Fruit fly (Drosophila melanogaster) whole organism, adult: ENCODE measurements around the gene Act87E.

Source experiments
- CG11617 ChIP-seq: fragments of 200-800 bp; sonication (Bioruptor generic); optimal IDR thresholded peaks from 2 replicates; lab custom pipeline; 2017; ENCODE audit warnings: mild to moderate bottlenecking, missing biosample characterization, missing genetic modification reagents, missing genetic modification characterization
- CG12768 ChIP-seq: fragments of 200-800 bp; sonication (Bioruptor generic); optimal IDR thresholded peaks from 2 replicates; lab custom pipeline; 2017; ENCODE audit warnings: missing biosample characterization, missing genetic modification characterization, mild to moderate bottlenecking, moderate library complexity, missing genetic modification reagents
- CG14711 ChIP-seq: fragments of 200-800 bp; sonication (Bioruptor generic); optimal IDR thresholded peaks from 2 replicates; lab custom pipeline; 2018; ENCODE audit warnings: missing biosample characterization, mild to moderate bottlenecking, missing genetic modification characterization, moderate library complexity
- CG1620 ChIP-seq: fragments of 200-800 bp; sonication (Bioruptor generic); optimal IDR thresholded peaks from 2 replicates; lab custom pipeline; 2016; ENCODE audit warnings: missing biosample characterization, missing genetic modification characterization
- CG33017 ChIP-seq: fragments of 200-800 bp; sonication (Bioruptor generic); optimal IDR thresholded peaks from 2 replicates; lab custom pipeline; 2018; ENCODE audit warnings: missing biosample characterization, mild to moderate bottlenecking, missing genetic modification characterization, moderate library complexity
- CG5204 ChIP-seq: fragments of 200-800 bp; sonication (Bioruptor generic); optimal IDR thresholded peaks from 2 replicates; lab custom pipeline; 2016; ENCODE audit warnings: missing biosample characterization, missing genetic modification characterization
- CG7045 ChIP-seq: fragments of 200-800 bp; sonication (Bioruptor generic); optimal IDR thresholded peaks from 2 replicates; lab custom pipeline; 2017; ENCODE audit warnings: missing biosample characterization, mild to moderate bottlenecking, missing genetic modification characterization
- CG7101 ChIP-seq: fragments of 200-800 bp; sonication (Bioruptor generic); optimal IDR thresholded peaks from 2 replicates; lab custom pipeline; 2018; ENCODE audit warnings: missing biosample characterization, mild to moderate bottlenecking, missing genetic modification characterization, moderate library complexity
- Clk ChIP-seq: fragments of 200-800 bp; sonication (Bioruptor generic); optimal IDR thresholded peaks from 2 replicates; lab custom pipeline; 2017; ENCODE audit warnings: missing biosample characterization, missing genetic modification characterization
- Crg-1 ChIP-seq: fragments of 200-800 bp; sonication (Bioruptor generic); optimal IDR thresholded peaks from 2 replicates; lab custom pipeline; 2016; ENCODE audit warnings: missing biosample characterization, missing genetic modification characterization
- Hr96 ChIP-seq: fragments of 200-800 bp; sonication (Bioruptor generic); optimal IDR thresholded peaks from 2 replicates; lab custom pipeline; 2016; ENCODE audit warnings: missing biosample characterization, missing genetic modification characterization
- Mnt ChIP-seq: fragments of 200-800 bp; sonication (Bioruptor generic); optimal IDR thresholded peaks from 2 replicates; lab custom pipeline; 2016; ENCODE audit warnings: missing biosample characterization, mild to moderate bottlenecking, missing genetic modification characterization
- bab1 ChIP-seq: fragments of 200-800 bp; sonication (Bioruptor generic); optimal IDR thresholded peaks from 3 replicates; lab custom pipeline; 2019; ENCODE audit warnings: missing biosample characterization, mild to moderate bottlenecking, missing genetic modification characterization, moderate library complexity
- cic ChIP-seq: fragments of 200-800 bp; sonication (Bioruptor generic); optimal IDR thresholded peaks from 2 replicates; lab custom pipeline; 2017; ENCODE audit warnings: missing biosample characterization, mild to moderate bottlenecking, missing genetic modification characterization, moderate library complexity
- cnc ChIP-seq, 2 experiments: fragments of >200 bp; optimal IDR thresholded peaks; 2 replicates each; lab custom pipeline; 2017
- kay ChIP-seq: fragments of 200-800 bp; sonication (Bioruptor generic); peaks from one replicate; lab custom pipeline; 2016; ENCODE audit warnings: missing biosample characterization, missing genetic modification characterization, borderline replicate concordance
- ovo ChIP-seq: fragments of 200-800 bp; sonication (Bioruptor generic); optimal IDR thresholded peaks from 2 replicates; lab custom pipeline; 2016; ENCODE audit warnings: missing biosample characterization, missing genetic modification characterization
- pad ChIP-seq: fragments of 200-800 bp; sonication (Bioruptor generic); optimal IDR thresholded peaks from 3 replicates; lab custom pipeline; 2017; ENCODE audit warnings: missing biosample characterization, missing genetic modification characterization, mild to moderate bottlenecking, moderate library complexity, missing genetic modification reagents
- tj ChIP-seq: fragments of 200-800 bp; sonication (Bioruptor generic); optimal IDR thresholded peaks from 3 replicates; lab custom pipeline; 2017; ENCODE audit warnings: missing biosample characterization, mild to moderate bottlenecking, missing genetic modification characterization, moderate library complexity
- toe ChIP-seq: fragments of 200-800 bp; sonication (Bioruptor generic); optimal IDR thresholded peaks from 2 replicates; lab custom pipeline; 2016; ENCODE audit warnings: missing biosample characterization, missing genetic modification characterization

Gene Act87E

DNA sequence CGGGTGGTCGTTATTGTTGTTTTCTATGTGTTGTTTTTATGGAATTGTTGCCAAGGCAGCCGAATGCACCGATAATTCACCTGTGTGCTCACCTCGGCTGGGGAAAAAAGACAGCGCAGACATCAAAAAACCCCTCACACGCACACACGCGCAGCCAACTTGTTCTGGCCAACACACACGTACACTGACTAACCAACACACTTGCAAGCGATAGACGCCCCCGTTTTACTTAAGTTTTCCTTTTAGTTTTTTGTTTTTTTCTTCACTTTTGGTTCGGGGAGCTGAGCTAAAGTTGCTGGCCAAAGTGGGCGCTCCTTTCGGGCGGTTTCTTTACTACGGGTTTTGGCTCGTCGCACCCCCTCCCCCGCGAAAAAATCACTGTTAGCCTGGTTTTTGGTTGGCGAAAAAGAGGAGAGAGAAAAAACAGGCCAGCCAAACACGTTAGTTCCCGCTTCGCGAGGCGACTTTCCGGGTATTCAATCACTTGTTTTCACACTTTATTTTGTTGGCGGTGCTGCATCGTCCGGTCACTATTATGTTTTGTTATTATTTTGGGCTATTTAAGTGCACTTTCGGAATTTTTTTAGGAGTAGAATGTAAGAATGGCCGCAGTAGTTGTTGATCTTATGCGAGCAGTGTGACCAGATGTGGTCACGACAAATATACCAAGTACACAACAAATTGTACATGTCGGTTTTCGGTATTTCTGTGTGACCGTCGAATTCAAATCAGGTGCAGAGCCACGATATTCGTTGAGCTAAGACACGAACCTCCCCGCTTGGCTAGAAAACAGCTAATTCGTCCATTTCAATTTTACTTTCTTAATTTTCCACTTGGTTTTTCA is 8.8 kb downstream of the Act87E start, which contains the start of gene yrt:
Gene yrt (minus strand): TSS at position 660 of the 844 bp plus-strand sequence.
- TF ChIP-seq cnc (optimal IDR thresholded peaks at IDR 0.05; lab: Kevin White, UChicago): no peak
- TF ChIP-seq Clk (GFP tag; lab: Kevin White, UChicago): no peak
- no peak for TF ChIP-seq ovo (GFP tag; lab: Kevin White, UChicago)
- TF ChIP-seq CG1620 (GFP tag; lab: Kevin White, UChicago): no peak
- no peak for TF ChIP-seq CG7045 (GFP tag; lab: Kevin White, UChicago)
- peak; percentile 90 for TF ChIP-seq pad (GFP tag; lab: Kevin White, UChicago)
- peak; percentile 41 for TF ChIP-seq bab1

DNA sequence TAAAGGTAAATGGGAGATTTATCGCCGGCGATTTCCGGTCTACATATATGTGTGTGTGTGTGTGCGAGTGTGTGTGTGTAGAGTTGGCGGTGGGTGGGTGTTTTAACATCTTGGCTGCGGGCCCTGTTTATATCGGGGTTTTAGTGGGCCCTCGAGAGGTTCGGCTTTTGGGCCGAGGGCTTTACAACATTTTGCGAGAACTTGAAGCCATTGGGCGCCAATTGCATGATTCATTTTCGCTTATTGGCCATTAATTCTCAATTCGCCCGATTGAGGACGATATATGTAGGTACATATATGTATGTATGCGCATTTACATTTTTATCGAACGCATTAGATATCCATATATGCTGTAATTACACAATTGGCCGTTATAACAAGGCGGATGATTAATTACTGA is 10.1 kb downstream of the Act87E start:
- no peak for TF ChIP-seq Hr96 (GFP tag; lab: Kevin White, UChicago)
- no peak for TF ChIP-seq CG7101 (tag; lab: Kevin White, UChicago)
- no peak for TF ChIP-seq CG11617 (GFP tag; lab: Kevin White, UChicago)
- no peak for TF ChIP-seq cnc (optimal IDR thresholded peaks at IDR 0.05; lab: Kevin White, UChicago)
- TF ChIP-seq CG5204: no peak
- TF ChIP-seq bab1: no peak
- TF ChIP-seq CG33017 (tag; lab: Kevin White, UChicago): no peak
- TF ChIP-seq CG14711 (tag; lab: Kevin White, UChicago): no peak
- TF ChIP-seq Clk (GFP tag; lab: Kevin White, UChicago): no peak
- TF ChIP-seq kay (GFP tag; lab: Kevin White, UChicago): no peak
- no peak for TF ChIP-seq toe (GFP tag; lab: Kevin White, UChicago)
- TF ChIP-seq CG1620 (GFP tag; lab: Kevin White, UChicago): no peak
- no peak for TF ChIP-seq ovo (GFP tag; lab: Kevin White, UChicago)
- no peak for TF ChIP-seq Crg-1 (GFP tag; lab: Kevin White, UChicago)
- no peak for TF ChIP-seq cic (GFP tag; lab: Kevin White, UChicago)

DNA sequence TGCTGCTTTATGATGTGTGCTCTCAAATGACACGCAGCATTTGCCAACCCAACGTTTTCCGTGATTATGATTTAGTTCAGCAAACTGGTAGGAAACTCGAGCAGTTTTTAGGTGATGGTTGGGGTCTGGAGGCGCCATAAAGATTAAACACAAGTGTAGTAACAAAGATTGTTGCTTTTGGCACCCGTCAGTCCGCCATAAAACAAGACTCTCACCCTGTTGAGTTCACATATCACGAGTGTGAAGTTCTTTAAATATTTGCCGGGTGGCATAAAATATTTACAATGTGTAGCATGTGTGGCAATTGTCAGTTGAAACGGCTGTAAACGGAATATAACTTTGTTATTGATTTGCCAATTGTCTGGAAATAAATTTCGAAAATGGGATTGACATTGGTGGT is 15.9 kb downstream of the Act87E start:
- no peak for TF ChIP-seq cic (GFP tag; lab: Kevin White, UChicago)

DNA sequence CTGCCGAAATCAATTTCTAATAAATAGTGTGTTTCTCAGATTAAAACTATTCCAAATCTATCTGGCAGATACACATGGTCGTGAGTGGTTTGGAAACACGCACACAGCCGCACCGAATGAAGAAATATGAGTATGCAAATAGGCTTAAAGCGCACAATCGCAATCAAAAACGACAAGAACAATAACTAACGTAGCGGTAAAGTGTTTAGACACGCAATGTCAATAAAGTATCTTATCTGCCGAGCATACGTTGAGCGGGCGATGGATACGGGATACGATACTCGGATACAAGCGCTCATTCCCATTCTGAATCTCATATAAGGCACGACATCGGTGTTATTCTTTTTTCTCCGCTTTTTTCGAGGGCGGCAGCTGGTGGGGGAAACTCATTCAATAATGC is 20.3 kb downstream of the Act87E start:
- TF ChIP-seq CG7045 (GFP tag; lab: Kevin White, UChicago) (no peak), toe (GFP tag; lab: Kevin White, UChicago) (no peak), Clk (GFP tag; lab: Kevin White, UChicago) (no peak), cic (GFP tag; lab: Kevin White, UChicago) (no peak), CG33017 (tag; lab: Kevin White, UChicago) (no peak), CG14711 (tag; lab: Kevin White, UChicago) (no peak)

DNA sequence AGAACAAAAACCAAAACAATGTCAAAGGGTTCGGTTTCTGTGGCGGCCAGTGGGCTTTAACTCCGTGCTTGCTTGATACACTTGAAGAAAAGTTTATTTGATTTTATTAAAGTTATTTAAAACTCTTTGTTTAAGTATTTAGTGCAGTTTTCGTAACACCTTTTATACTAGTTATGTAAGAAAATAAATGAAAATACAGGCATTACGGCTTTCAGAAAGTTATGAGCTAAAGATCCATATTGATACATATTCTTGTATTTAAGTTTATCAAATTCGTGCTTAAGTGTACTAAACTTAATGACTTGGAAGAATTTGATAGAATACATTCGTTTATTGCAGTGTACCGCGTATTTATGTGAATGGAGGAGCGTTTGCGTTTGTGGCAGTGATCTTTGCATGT is 20.7 kb downstream of the Act87E start:
- TF ChIP-seq CG1620 (GFP tag; lab: Kevin White, UChicago): no peak
- TF ChIP-seq kay (GFP tag; lab: Kevin White, UChicago): no peak
- TF ChIP-seq cic (GFP tag; lab: Kevin White, UChicago): no peak
- TF ChIP-seq CG11617 (GFP tag; lab: Kevin White, UChicago): no peak
- TF ChIP-seq CG12768 (GFP tag; lab: Kevin White, UChicago): no peak
- TF ChIP-seq CG7045 (GFP tag; lab: Kevin White, UChicago): no peak
- TF ChIP-seq Mnt (GFP tag; lab: Kevin White, UChicago): no peak
- no peak for TF ChIP-seq CG14711 (tag; lab: Kevin White, UChicago)
- no peak for TF ChIP-seq toe (GFP tag; lab: Kevin White, UChicago)
- no peak for TF ChIP-seq pad (GFP tag; lab: Kevin White, UChicago)
- TF ChIP-seq Hr96 (GFP tag; lab: Kevin White, UChicago): no peak
- no peak for TF ChIP-seq CG5204

DNA sequence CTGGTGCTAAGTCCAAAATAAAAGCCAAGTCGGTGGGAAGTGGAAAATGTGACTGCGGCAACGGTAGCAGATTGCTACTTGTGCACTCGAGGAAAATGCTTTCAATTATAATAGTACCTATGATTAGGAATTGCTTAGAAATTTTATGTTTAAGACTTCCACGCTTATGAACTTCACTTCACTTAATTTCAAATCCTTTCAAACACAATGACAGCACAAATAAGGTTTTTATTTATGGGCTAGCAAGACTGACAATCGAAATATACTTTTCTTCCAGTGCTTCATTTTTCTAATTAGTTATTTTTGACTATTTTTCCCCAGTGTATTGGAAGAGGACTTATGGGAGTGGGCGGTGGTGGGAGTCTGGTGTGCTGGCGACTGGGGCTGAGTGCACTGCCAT is 22.6 kb downstream of the Act87E start:
- TF ChIP-seq tj (GFP tag; lab: Kevin White, UChicago) (no peak), CG7045 (GFP tag; lab: Kevin White, UChicago) (no peak), CG12768 (GFP tag; lab: Kevin White, UChicago) (no peak), CG33017 (tag; lab: Kevin White, UChicago) (no peak), kay (GFP tag; lab: Kevin White, UChicago) (no peak), cic (GFP tag; lab: Kevin White, UChicago) (no peak), CG7101 (tag; lab: Kevin White, UChicago) (no peak), Crg-1 (GFP tag; lab: Kevin White, UChicago) (no peak), Clk (GFP tag; lab: Kevin White, UChicago) (no peak), CG5204 (no peak)

DNA sequence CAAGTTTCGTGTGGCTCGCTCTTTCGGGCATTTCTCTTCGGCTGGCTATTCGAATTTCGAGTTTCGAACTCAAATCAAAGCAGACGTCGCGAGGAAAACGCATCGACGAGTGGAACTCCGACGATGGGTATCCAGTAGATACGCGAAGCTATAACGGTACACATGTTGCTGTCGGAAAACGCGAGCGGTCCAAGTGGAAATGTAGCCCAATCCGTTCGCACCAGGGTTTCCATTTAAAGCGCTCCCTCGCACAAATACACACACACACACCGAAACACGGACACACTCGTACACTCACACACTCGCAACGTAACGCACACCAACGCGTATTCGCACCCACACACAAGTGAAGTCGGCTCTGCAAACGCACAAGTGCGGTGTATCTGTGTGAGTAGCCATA is 24.6 kb downstream of the Act87E start, which contains the start of gene side-IV:
Gene side-IV (plus strand): TSS at position 253 of the 400 bp plus-strand sequence.
- TF ChIP-seq CG7101 (tag; lab: Kevin White, UChicago) (no peak), CG1620 (GFP tag; lab: Kevin White, UChicago) (no peak), CG11617 (GFP tag; lab: Kevin White, UChicago) (no peak), CG5204 (no peak), Crg-1 (GFP tag; lab: Kevin White, UChicago) (no peak), toe (GFP tag; lab: Kevin White, UChicago) (no peak), cnc (optimal IDR thresholded peaks at IDR 0.05; lab: Kevin White, UChicago) (no peak), Hr96 (GFP tag; lab: Kevin White, UChicago) (no peak), Mnt (GFP tag; lab: Kevin White, UChicago) (no peak), CG14711 (tag; lab: Kevin White, UChicago) (no peak), cic (GFP tag; lab: Kevin White, UChicago) (no peak), tj (GFP tag; lab: Kevin White, UChicago) (no peak), CG33017 (tag; lab: Kevin White, UChicago) (no peak)
